Fruit fly (Drosophila melanogaster): ENCODE measurements around the gene mthl10.
A peak's percentile ranks its signal among the peaks of the same experiment; 100 is the strongest.

Gene mthl10

dm6 chr3L:342839-343238 is at the start of gene mthl10 (continued):
- TF ChIP-seq wdn (GFP tag; IDR thresholded peaks at IDR 0.05) (no peak), Med (GFP tag) (peak; percentile 39)

dm6 chr3L:390194-390593 is 47.5 kb upstream of the mthl10 start:
- peak; percentile 56 for TF ChIP-seq ara (GFP tag; IDR thresholded peaks at IDR 0.05)
- no peak for TF ChIP-seq CG18619 (GFP tag; optimal IDR thresholded peaks at IDR 0.05)
- TF ChIP-seq CG2116 (GFP tag; optimal IDR thresholded peaks at IDR 0.05), result no peak
- TF ChIP-seq CG1647 (GFP tag; optimal IDR thresholded peaks at IDR 0.05), result no peak
- TF ChIP-seq CG13775 (GFP tag; optimal IDR thresholded peaks at IDR 0.05), result no peak
- TF ChIP-seq ERR (GFP tag; optimal IDR thresholded peaks at IDR 0.05), result no peak
- TF ChIP-seq stc (GFP tag; IDR thresholded peaks at IDR 0.05), result no peak
- TF ChIP-seq CG3407 (GFP tag; optimal IDR thresholded peaks at IDR 0.05), result no peak
- TF ChIP-seq CG3065 (GFP tag; optimal IDR thresholded peaks at IDR 0.05), result no peak
- TF ChIP-seq CG7987 (GFP tag; optimal IDR thresholded peaks at IDR 0.05), result no peak
- TF ChIP-seq Dad (GFP tag; optimal IDR thresholded peaks at IDR 0.05), result no peak
- TF ChIP-seq slbo (GFP tag; IDR thresholded peaks at IDR 0.05), result no peak
- no peak for TF ChIP-seq nau (GFP tag; optimal IDR thresholded peaks at IDR 0.05)
- TF ChIP-seq nerfin-1 (tag; optimal IDR thresholded peaks at IDR 0.05), result no peak
- TF ChIP-seq crol (GFP tag; IDR thresholded peaks at IDR 0.05), result no peak
- no peak for TF ChIP-seq Stat92E (GFP tag; optimal IDR thresholded peaks at IDR 0.05)
- no peak for TF ChIP-seq Usf (GFP tag; optimal IDR thresholded peaks at IDR 0.05)
- peak; percentile 17 for TF ChIP-seq Spps (tag; optimal IDR thresholded peaks at IDR 0.05)
- TF ChIP-seq CG5245 (GFP tag; optimal IDR thresholded peaks at IDR 0.05), result no peak
- TF ChIP-seq CG9797 (GFP tag; optimal IDR thresholded peaks at IDR 0.05), result no peak
- TF ChIP-seq Scr (GFP tag; IDR thresholded peaks at IDR 0.05; ENCODE audit: partially characterized antibody), result peak; percentile 65
- no peak for TF ChIP-seq grau (tag; optimal IDR thresholded peaks at IDR 0.05)
- TF ChIP-seq NC2β (GFP tag; optimal IDR thresholded peaks at IDR 0.05), result no peak
- no peak for TF ChIP-seq bigmax (GFP tag; optimal IDR thresholded peaks at IDR 0.05)
- TF ChIP-seq CG7271 (tag; optimal IDR thresholded peaks at IDR 0.05), result no peak
- TF ChIP-seq Dref (GFP tag; IDR thresholded peaks at IDR 0.05), result no peak
- no peak for TF ChIP-seq CG8290 (GFP tag; optimal IDR thresholded peaks at IDR 0.05)
- no peak for TF ChIP-seq CG8290 (tag; optimal IDR thresholded peaks at IDR 0.05)
- TF ChIP-seq dysf (GFP tag; IDR thresholded peaks at IDR 0.05), result no peak
- no peak for TF ChIP-seq sima (GFP tag; optimal IDR thresholded peaks at IDR 0.05)
- no peak for TF ChIP-seq exex (tag; optimal IDR thresholded peaks at IDR 0.05)
- no peak for TF ChIP-seq tap (tag; optimal IDR thresholded peaks at IDR 0.05)
- TF ChIP-seq chif (GFP tag; optimal IDR thresholded peaks at IDR 0.05), result no peak
- no peak for TF ChIP-seq dati (GFP tag; IDR thresholded peaks at IDR 0.05)
- no peak for TF ChIP-seq p53 (GFP tag; optimal IDR thresholded peaks at IDR 0.05)
- 0 out of 3 replicates have a peak, but pooled peaks have one; percentile 55 for TF ChIP-seq vnd (GFP tag; IDR thresholded peaks at IDR 0.05; ENCODE audit: partially characterized antibody)
- no peak for TF ChIP-seq CG10654 (GFP tag; optimal IDR thresholded peaks at IDR 0.05)
- no peak for TF ChIP-seq Elba2 (GFP tag; optimal IDR thresholded peaks at IDR 0.05)
- TF ChIP-seq toy (GFP tag; IDR thresholded peaks at IDR 0.05), result no peak
- TF ChIP-seq chn (GFP tag; optimal IDR thresholded peaks at IDR 0.05), result no peak
- no peak for TF ChIP-seq CG12769 (tag; optimal IDR thresholded peaks at IDR 0.05)
- TF ChIP-seq D (optimal IDR thresholded peaks at IDR 0.05), result no peak
- no peak for TF ChIP-seq D (GFP tag; optimal IDR thresholded peaks at IDR 0.05)
- TF ChIP-seq sqz (GFP tag; optimal IDR thresholded peaks at IDR 0.05), result no peak
- TF ChIP-seq CG18476 (GFP tag; optimal IDR thresholded peaks at IDR 0.05), result no peak
- no peak for TF ChIP-seq bowl (GFP tag; IDR thresholded peaks at IDR 0.05)
- TF ChIP-seq vfl (GFP tag; optimal IDR thresholded peaks at IDR 0.05), result no peak
- no peak for TF ChIP-seq CG17186 (GFP tag; optimal IDR thresholded peaks at IDR 0.05)
- peak; percentile 52 for TF ChIP-seq sisA (GFP tag; IDR thresholded peaks at IDR 0.05)
